Worm (Caenorhabditis elegans) whole organism, L2 larva: ENCODE measurements around the gene Y46E12A.3.

Source experiments
- C34F6.9 ChIP-seq: fragments of 150-350 bp; optimal IDR thresholded peaks from 2 replicates; lab custom pipeline; 2014; ENCODE audit warnings: missing biosample characterization, missing genetic modification characterization
- F13H6.1 ChIP-seq: sonication (generic microtip); optimal IDR thresholded peaks from 2 replicates; lab custom pipeline; 2016; ENCODE audit warnings: missing genetic modification characterization, missing compliant biosample characterization
- ZK546.5 ChIP-seq: sonication (generic microtip); optimal IDR thresholded peaks from 2 replicates; lab custom pipeline; 2017; ENCODE audit warnings: missing biosample characterization, missing genetic modification characterization
- alr-1 ChIP-seq: fragments of 150-350 bp; optimal IDR thresholded peaks from 2 replicates; lab custom pipeline; 2014; ENCODE audit warnings: missing biosample characterization, missing genetic modification characterization
- aly-2 ChIP-seq: fragments of 150-350 bp; optimal IDR thresholded peaks from 2 replicates; lab custom pipeline; 2014; ENCODE audit warnings: missing biosample characterization, missing genetic modification characterization
- ama-1 ChIP-seq: fragments of 150-350 bp; optimal IDR thresholded peaks from 2 replicates; lab custom pipeline; 2018; ENCODE audit warnings: inconsistent platforms
- blmp-1 ChIP-seq: sonication (generic microtip); optimal IDR thresholded peaks from 2 replicates; lab custom pipeline; 2017; ENCODE audit warnings: missing genetic modification characterization, mild to moderate bottlenecking, missing compliant biosample characterization, antibody characterized with exemption, moderate library complexity; ENCODE audit not compliant: insufficient read depth
- ceh-82 ChIP-seq: fragments of 150-350 bp; optimal IDR thresholded peaks from 2 replicates; lab custom pipeline; 2014; ENCODE audit warnings: missing biosample characterization, missing genetic modification characterization
- dmd-4 ChIP-seq: sonication (generic microtip); optimal IDR thresholded peaks from 2 replicates; lab custom pipeline; 2017; ENCODE audit warnings: missing biosample characterization, missing genetic modification characterization
- egl-27 ChIP-seq: sonication (generic microtip); optimal IDR thresholded peaks from 3 replicates; lab custom pipeline; 2017; ENCODE audit warnings: missing biosample characterization, missing genetic modification reagents, missing genetic modification characterization
- elt-1 ChIP-seq: fragments of 150-350 bp; optimal IDR thresholded peaks from 2 replicates; lab custom pipeline; 2014; ENCODE audit warnings: missing biosample characterization, missing genetic modification characterization
- fos-1 ChIP-seq: fragments of 150-350 bp; optimal IDR thresholded peaks from 2 replicates; lab custom pipeline; 2014; ENCODE audit warnings: missing biosample characterization, missing genetic modification characterization
- gmeb-1 ChIP-seq: fragments of 150-350 bp; optimal IDR thresholded peaks from 2 replicates; lab custom pipeline; 2014; ENCODE audit warnings: missing biosample characterization, missing genetic modification characterization
- lin-11 ChIP-seq: fragments of 150-350 bp; sonication (generic microtip); optimal IDR thresholded peaks from 2 replicates; lab custom pipeline; 2014; ENCODE audit warnings: missing biosample characterization, missing genetic modification characterization, inconsistent platforms, mixed read lengths
- lin-13 ChIP-seq: fragments of 150-350 bp; optimal IDR thresholded peaks from 2 replicates; lab custom pipeline; 2014; ENCODE audit warnings: missing biosample characterization, missing genetic modification reagents, missing genetic modification characterization
- lin-39 ChIP-seq: fragments of 150-350 bp; optimal IDR thresholded peaks from 2 replicates; lab custom pipeline; 2014; ENCODE audit warnings: missing biosample characterization, missing genetic modification reagents, missing genetic modification characterization
- lsy-2 ChIP-seq, 2 experiments: fragments of 150-350 bp in 1 of 2; sonication (generic microtip) in 1 of 2; optimal IDR thresholded peaks; 2 replicates each; lab custom pipeline; 2014 to 2017; ENCODE audit warnings: missing biosample characterization in 2 of 2, missing genetic modification characterization in 2 of 2
- mbf-1 ChIP-seq: sonication (generic microtip); optimal IDR thresholded peaks from 2 replicates; lab custom pipeline; 2017; ENCODE audit warnings: missing biosample characterization, missing genetic modification characterization
- mdl-1 ChIP-seq, 2 experiments: fragments of 150-350 bp in 1 of 2; sonication (generic microtip) in 1 of 2; optimal IDR thresholded peaks; 2 replicates each; lab custom pipeline; 2017; ENCODE audit warnings: missing biosample characterization in 2 of 2, missing genetic modification characterization in 2 of 2
- nhr-10 ChIP-seq: sonication (generic microtip); optimal IDR thresholded peaks from 2 replicates; lab custom pipeline; 2017; ENCODE audit warnings: missing biosample characterization, missing genetic modification characterization
- nhr-11 ChIP-seq: fragments of 150-350 bp; optimal IDR thresholded peaks from 2 replicates; lab custom pipeline; 2014; ENCODE audit warnings: missing biosample characterization, missing genetic modification characterization
- nhr-12 ChIP-seq: fragments of 150-350 bp; optimal IDR thresholded peaks from 2 replicates; lab custom pipeline; 2014; ENCODE audit warnings: missing biosample characterization, missing genetic modification characterization
- nhr-129 ChIP-seq: fragments of 150-350 bp; optimal IDR thresholded peaks from 2 replicates; lab custom pipeline; 2014; ENCODE audit warnings: missing biosample characterization, missing genetic modification characterization
- nhr-23 ChIP-seq: fragments of 150-350 bp; optimal IDR thresholded peaks from 2 replicates; lab custom pipeline; 2014; ENCODE audit warnings: missing biosample characterization, missing genetic modification reagents, missing genetic modification characterization
- nhr-237 ChIP-seq: fragments of 150-350 bp; optimal IDR thresholded peaks from 2 replicates; lab custom pipeline; 2014; ENCODE audit warnings: missing biosample characterization, missing genetic modification characterization
- nhr-25 ChIP-seq: fragments of 150-350 bp; sonication (generic microtip); optimal IDR thresholded peaks from 3 replicates; lab custom pipeline; 2014; ENCODE audit warnings: missing biosample characterization, missing genetic modification characterization
- nhr-6 ChIP-seq: fragments of 150-350 bp; optimal IDR thresholded peaks from 2 replicates; lab custom pipeline; 2014; ENCODE audit warnings: missing biosample characterization, missing genetic modification characterization
- nhr-77 ChIP-seq: fragments of 150-350 bp; optimal IDR thresholded peaks from 2 replicates; lab custom pipeline; 2014; ENCODE audit warnings: missing biosample characterization, missing genetic modification characterization
- sem-4 ChIP-seq: fragments of 150-350 bp; optimal IDR thresholded peaks from 2 replicates; lab custom pipeline; 2014; ENCODE audit warnings: missing biosample characterization, missing genetic modification reagents, missing genetic modification characterization
- sma-3 ChIP-seq: sonication (generic microtip); optimal IDR thresholded peaks from 2 replicates; lab custom pipeline; 2016; ENCODE audit warnings: missing genetic modification reagents, missing genetic modification characterization, missing compliant biosample characterization
- sma-9 ChIP-seq, 2 experiments: fragments of 150-350 bp in 1 of 2; sonication (generic microtip) in 1 of 2; optimal IDR thresholded peaks; 2 replicates each; lab custom pipeline; 2014 to 2016; ENCODE audit warnings: missing genetic modification characterization in 2 of 2, mild to moderate bottlenecking in 1 of 2, missing biosample characterization in 1 of 2, missing compliant biosample characterization in 1 of 2, missing genetic modification reagents in 1 of 2, moderate library complexity in 1 of 2
- snpc-4 ChIP-seq: fragments of 150-350 bp; optimal IDR thresholded peaks from 2 replicates; lab custom pipeline; 2014; ENCODE audit warnings: missing biosample characterization, missing genetic modification characterization
- unc-39 ChIP-seq: fragments of 150-350 bp; optimal IDR thresholded peaks from 2 replicates; lab custom pipeline; 2014; ENCODE audit warnings: missing biosample characterization, missing genetic modification characterization
- unc-55 ChIP-seq: fragments of 150-350 bp; sonication (generic microtip); optimal IDR thresholded peaks from 3 replicates; lab custom pipeline; 2014; ENCODE audit warnings: missing biosample characterization, missing genetic modification reagents, missing genetic modification characterization
- unc-62 ChIP-seq: fragments of 150-350 bp; optimal IDR thresholded peaks from 2 replicates; lab custom pipeline; 2014; ENCODE audit warnings: missing biosample characterization, missing genetic modification reagents, missing genetic modification characterization
- zag-1 ChIP-seq: fragments of 150-350 bp; optimal IDR thresholded peaks from 2 replicates; lab custom pipeline; 2014; ENCODE audit warnings: missing biosample characterization, missing genetic modification characterization
- ztf-1 ChIP-seq: fragments of 200-800 bp; sonication (Bioruptor generic); conservative IDR thresholded peaks from 2 replicates; pipeline ENCODE4 v1.3.6; 2022; ENCODE audit warnings: missing genetic modification characterization, missing compliant biosample characterization
- ztf-11 ChIP-seq: sonication (generic microtip); optimal IDR thresholded peaks from 2 replicates; lab custom pipeline; 2017; ENCODE audit warnings: missing biosample characterization, missing genetic modification characterization
- ztf-4 ChIP-seq: fragments of 150-350 bp; optimal IDR thresholded peaks from 2 replicates; lab custom pipeline; 2014; ENCODE audit warnings: missing biosample characterization, missing genetic modification characterization

Y46E12A.3 gene

ce11 chrIII:1754842-1755241 lies at the start of gene Y46E12A.3:
Gene Y46E12A.3, minus strand, starts transcription at chrIII:1754942.
- TF ChIP-seq sma-3 (no peak), lin-39 (tag; lab: Kevin White, UChicago) (no peak), elt-1 (tag; lab: Kevin White, UChicago) (no peak), alr-1 (tag; lab: Kevin White, UChicago) (no peak), nhr-77 (tag; lab: Kevin White, UChicago) (no peak), nhr-129 (tag; lab: Kevin White, UChicago) (no peak), unc-55 (no peak), lin-11 (no peak), mdl-1 (tag; optimal IDR thresholded peaks at IDR 0.05; lab: Kevin White, UChicago) (no peak), ceh-82 (tag; lab: Kevin White, UChicago) (no peak), ama-1 (no peak), lin-13 (GFP tag; lab: Kevin White, UChicago) (no peak), ZK546.5 (tag; lab: Kevin White, UChicago) (no peak), ztf-1 (GFP tag; lab: Robert Waterston, UW) (no peak)

- TF ChIP-seq ztf-4 (tag; lab: Kevin White, UChicago) (no peak), lin-11 (no peak), sma-9 (GFP tag; optimal IDR thresholded peaks at IDR 0.05; lab: Kevin White, UChicago) (no peak), sma-9 (tag; optimal IDR thresholded peaks at IDR 0.05; lab: Kevin White, UChicago) (no peak), nhr-6 (tag; lab: Kevin White, UChicago) (no peak), nhr-129 (tag; lab: Kevin White, UChicago) (no peak), alr-1 (tag; lab: Kevin White, UChicago) (no peak), aly-2 (tag; lab: Kevin White, UChicago) (no peak), nhr-23 (no peak), zag-1 (no peak), unc-39 (no peak), mdl-1 (tag; optimal IDR thresholded peaks at IDR 0.05; lab: Kevin White, UChicago) (no peak)
Observed at ce11 chrIII:1804477-1804876, 49.7 kb upstream of the Y46E12A.3 start.

ce11 chrIII:1803000-1803399 lies 48.3 kb upstream of the Y46E12A.3 start:
- TF ChIP-seq unc-62 (GFP tag; lab: Kevin White, UChicago) (no peak), F13H6.1 (tag; lab: Kevin White, UChicago) (no peak), mdl-1 (tag; optimal IDR thresholded peaks at IDR 0.05; lab: Kevin White, UChicago) (no peak), C34F6.9 (tag; lab: Kevin White, UChicago) (no peak), dmd-4 (tag; lab: Kevin White, UChicago) (no peak), sem-4 (tag; lab: Kevin White, UChicago) (no peak), lin-11 (no peak), egl-27 (tag; lab: Kevin White, UChicago) (no peak), mbf-1 (tag; lab: Kevin White, UChicago) (no peak), ztf-1 (GFP tag; lab: Robert Waterston, UW) (no peak), ceh-82 (tag; lab: Kevin White, UChicago) (no peak), elt-1 (tag; lab: Kevin White, UChicago) (no peak), lsy-2 (tag; optimal IDR thresholded peaks at IDR 0.05; lab: Kevin White, UChicago) (no peak), ztf-4 (tag; lab: Kevin White, UChicago) (no peak), unc-55 (no peak), nhr-237 (tag; lab: Kevin White, UChicago) (no peak), nhr-10 (tag; lab: Kevin White, UChicago) (no peak), zag-1 (no peak)
- TF ChIP-seq, all 48 proteins: peak for 0

ce11 chrIII:1799407-1799806 lies 44.7 kb upstream of the Y46E12A.3 start:
- TF ChIP-seq ztf-4 (tag; lab: Kevin White, UChicago) (no peak), fos-1 (no peak), lsy-2 (tag; optimal IDR thresholded peaks at IDR 0.05; lab: Kevin White, UChicago) (no peak), unc-39 (no peak), ama-1 (no peak), nhr-12 (tag; lab: Kevin White, UChicago) (no peak), sma-3 (no peak), nhr-129 (tag; lab: Kevin White, UChicago) (no peak), lin-39 (tag; lab: Kevin White, UChicago) (no peak), gmeb-1 (tag; lab: Kevin White, UChicago) (no peak), nhr-11 (tag; lab: Kevin White, UChicago) (no peak), aly-2 (tag; lab: Kevin White, UChicago) (no peak), nhr-25 (tag; lab: Kevin White, UChicago) (no peak), blmp-1 (no peak), ztf-11 (tag; lab: Kevin White, UChicago) (no peak), nhr-10 (tag; lab: Kevin White, UChicago) (no peak), snpc-4 (tag; lab: Kevin White, UChicago) (no peak), lin-13 (GFP tag; lab: Kevin White, UChicago) (no peak)
